Worm (Caenorhabditis elegans) whole organism, L4/young adult: ENCODE measurements around the gene apd-3.

ENCODE experiments used
- W03F9.2 ChIP-seq: fragments of 150-350 bp; optimal IDR thresholded peaks from 2 replicates; lab custom pipeline; 2014; ENCODE audit warnings: missing biosample characterization, missing genetic modification characterization
- dao-5 ChIP-seq: sonication (generic microtip); optimal IDR thresholded peaks from 2 replicates; lab custom pipeline; 2016; ENCODE audit warnings: missing genotype, missing genetic modification characterization, moderate library complexity, missing compliant biosample characterization

- TF ChIP-seq W03F9.2 (tag; lab: Kevin White, UChicago) (no peak), dao-5 (no peak)
These were observed 8.4 kb upstream of the apd-3 start for ce11 chrII:3554673-3555072.
